Worm (Caenorhabditis elegans): ENCODE results near the gene C08F8.3.

DNA sequence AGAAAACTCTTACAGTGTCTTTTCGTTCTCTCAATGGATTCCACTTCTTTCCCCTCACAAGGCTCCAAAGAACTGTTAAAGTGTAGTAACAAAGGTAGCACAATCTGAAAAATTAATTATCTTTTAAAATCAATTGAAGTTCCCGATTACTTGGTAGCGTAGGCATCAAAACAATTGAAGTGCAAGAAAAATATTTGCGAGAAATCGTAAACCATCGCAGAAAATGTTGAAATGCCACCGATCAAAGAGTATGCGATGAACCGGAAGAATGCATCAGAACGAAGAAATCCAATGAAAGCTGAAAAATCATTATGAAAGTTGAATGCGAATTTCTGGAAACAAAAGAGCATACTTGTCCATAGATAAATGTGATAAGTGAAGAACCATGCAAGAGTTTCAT is 8.4 kb upstream of the C08F8.3 start:
- TF ChIP-seq nhr-43 (tag; optimal IDR thresholded peaks at IDR 0.05; ENCODE audit: poor library complexity, severe bottlenecking) = no peak
- no peak for TF ChIP-seq mdl-1 (tag; optimal IDR thresholded peaks at IDR 0.05)
- no peak for TF ChIP-seq nhr-11 (tag; optimal IDR thresholded peaks at IDR 0.05)
- no peak for TF ChIP-seq elt-2 (tag; optimal IDR thresholded peaks at IDR 0.05)
- no peak for TF ChIP-seq unc-39 (tag; optimal IDR thresholded peaks at IDR 0.05)
- no peak for TF ChIP-seq ceh-82 (tag; optimal IDR thresholded peaks at IDR 0.05)
- TF ChIP-seq egl-5 (tag; optimal IDR thresholded peaks at IDR 0.05) = no peak
- TF ChIP-seq elt-3 (tag; optimal IDR thresholded peaks at IDR 0.05) = no peak
- no peak for TF ChIP-seq pqm-1 (tag; optimal IDR thresholded peaks at IDR 0.05)
- TF ChIP-seq fos-1 (tag; optimal IDR thresholded peaks at IDR 0.05) = no peak

Measured in whole organism, L3 larva.